Worm (Caenorhabditis elegans) whole organism, late embryonic: Measurements from ENCODE around the gene nhr-148.

Experiments used
- C38D4.7 ChIP-seq: fragments of 200-800 bp; sonication (Bioruptor generic); optimal IDR thresholded peaks from 2 replicates; lab custom pipeline; 2018; ENCODE audit warnings: mild to moderate bottlenecking, missing genetic modification characterization, moderate library complexity, missing compliant biosample characterization
- K09A11.1 ChIP-seq: sonication (generic microtip); optimal IDR thresholded peaks from 2 replicates; lab custom pipeline; 2017; ENCODE audit warnings: antibody characterized with exemption, mild to moderate bottlenecking, missing genetic modification characterization, missing compliant biosample characterization; ENCODE audit not compliant: insufficient read depth
- T23F11.4 ChIP-seq: fragments of 200-800 bp; sonication (Bioruptor generic); optimal IDR thresholded peaks from 2 replicates; lab custom pipeline; 2018; ENCODE audit warnings: mild to moderate bottlenecking, missing genetic modification characterization, missing compliant biosample characterization
- ahr-1 ChIP-seq: sonication (generic microtip); optimal IDR thresholded peaks from 2 replicates; lab custom pipeline; 2016; ENCODE audit warnings: missing genetic modification characterization, missing compliant biosample characterization
- ama-1 ChIP-seq: fragments of 150-350 bp; optimal IDR thresholded peaks from 2 replicates; lab custom pipeline; 2014
- ceh-18 ChIP-seq: sonication (generic microtip); optimal IDR thresholded peaks from 2 replicates; lab custom pipeline; 2016; ENCODE audit warnings: missing genetic modification characterization, missing compliant biosample characterization
- ceh-2 ChIP-seq: sonication (generic microtip); optimal IDR thresholded peaks from 2 replicates; lab custom pipeline; 2016; ENCODE audit warnings: missing genotype, missing genetic modification characterization, missing compliant biosample characterization
- ceh-22 ChIP-seq: sonication (generic microtip); optimal IDR thresholded peaks from 2 replicates; lab custom pipeline; 2017; ENCODE audit warnings: missing biosample characterization, missing genetic modification characterization
- ceh-24 ChIP-seq: sonication (generic microtip); optimal IDR thresholded peaks from 2 replicates; lab custom pipeline; 2016; ENCODE audit warnings: mild to moderate bottlenecking, missing genetic modification characterization, missing compliant biosample characterization
- ceh-30 ChIP-seq: fragments of 150-350 bp; optimal IDR thresholded peaks from 2 replicates; lab custom pipeline; 2014; ENCODE audit warnings: missing biosample characterization, missing genetic modification characterization
- ceh-31 ChIP-seq: sonication (generic microtip); optimal IDR thresholded peaks from 2 replicates; lab custom pipeline; 2016; ENCODE audit warnings: missing genetic modification characterization, missing compliant biosample characterization
- ceh-34 ChIP-seq: sonication (generic microtip); optimal IDR thresholded peaks from 2 replicates; lab custom pipeline; 2016; ENCODE audit warnings: mild to moderate bottlenecking, missing genetic modification characterization, missing compliant biosample characterization
- ceh-6 ChIP-seq: fragments of 200-800 bp; sonication (Bioruptor generic); optimal IDR thresholded peaks from 2 replicates; lab custom pipeline; 2018; ENCODE audit warnings: mild to moderate bottlenecking, missing genetic modification characterization, missing compliant biosample characterization
- che-1 ChIP-seq: sonication (generic microtip); optimal IDR thresholded peaks from 2 replicates; lab custom pipeline; 2016; ENCODE audit warnings: mild to moderate bottlenecking, missing genetic modification characterization, missing compliant biosample characterization
- elt-2 ChIP-seq: sonication (generic microtip); optimal IDR thresholded peaks from 2 replicates; lab custom pipeline; 2016; ENCODE audit warnings: missing genetic modification reagents, missing genetic modification characterization, missing compliant biosample characterization
- gmeb-2 ChIP-seq: sonication (generic microtip); optimal IDR thresholded peaks from 2 replicates; lab custom pipeline; 2016; ENCODE audit warnings: missing genetic modification characterization, inconsistent platforms, missing compliant biosample characterization
- hlh-13 ChIP-seq: fragments of 200-800 bp; sonication (Bioruptor generic); optimal IDR thresholded peaks from 2 replicates; lab custom pipeline; 2018; ENCODE audit warnings: mild to moderate bottlenecking, missing genetic modification characterization, missing compliant biosample characterization
- hlh-15 ChIP-seq: sonication (generic microtip); optimal IDR thresholded peaks from 2 replicates; lab custom pipeline; 2016; ENCODE audit warnings: missing genetic modification characterization, missing compliant biosample characterization
- hlh-30 ChIP-seq: sonication (generic microtip); optimal IDR thresholded peaks from 2 replicates; lab custom pipeline; 2017; ENCODE audit warnings: antibody characterized with exemption, missing genetic modification characterization, missing compliant biosample characterization; ENCODE audit not compliant: insufficient read depth
- hlh-6 ChIP-seq: sonication (generic microtip); optimal IDR thresholded peaks from 2 replicates; lab custom pipeline; 2016; ENCODE audit warnings: missing genotype, missing genetic modification characterization, missing compliant biosample characterization
- lim-6 ChIP-seq: sonication (generic microtip); optimal IDR thresholded peaks from 2 replicates; lab custom pipeline; 2016; ENCODE audit warnings: missing genetic modification characterization, missing compliant biosample characterization
- mec-3 ChIP-seq: sonication (generic microtip); optimal IDR thresholded peaks from 2 replicates; lab custom pipeline; 2016; ENCODE audit warnings: borderline replicate concordance, missing genetic modification characterization, missing compliant biosample characterization
- nfya-1 ChIP-seq: sonication (generic microtip); optimal IDR thresholded peaks from 2 replicates; lab custom pipeline; 2017; ENCODE audit warnings: missing genetic modification characterization, mild to moderate bottlenecking, missing compliant biosample characterization, antibody characterized with exemption, moderate library complexity
- npax-4 ChIP-seq: sonication (generic microtip); optimal IDR thresholded peaks from 2 replicates; lab custom pipeline; 2016; ENCODE audit warnings: missing genetic modification characterization, missing compliant biosample characterization
- odd-2 ChIP-seq: sonication (generic microtip); optimal IDR thresholded peaks from 2 replicates; lab custom pipeline; 2017; ENCODE audit warnings: antibody characterized with exemption, mild to moderate bottlenecking, missing genetic modification characterization, missing compliant biosample characterization
- pag-3 ChIP-seq: sonication (generic microtip); optimal IDR thresholded peaks from 2 replicates; lab custom pipeline; 2016; ENCODE audit warnings: missing compliant biosample characterization, missing genetic modification characterization, borderline replicate concordance
- pat-9 ChIP-seq: fragments of 200-800 bp; sonication (Bioruptor generic); optimal IDR thresholded peaks from 2 replicates; lab custom pipeline; 2018; ENCODE audit warnings: mild to moderate bottlenecking, missing genetic modification characterization, moderate library complexity, missing compliant biosample characterization
- pha-2 ChIP-seq: sonication (generic microtip); optimal IDR thresholded peaks from 2 replicates; lab custom pipeline; 2017; ENCODE audit warnings: mild to moderate bottlenecking, missing genetic modification characterization, missing compliant biosample characterization
- pros-1 ChIP-seq: fragments of 150-350 bp; optimal IDR thresholded peaks from 2 replicates; lab custom pipeline; 2014; ENCODE audit warnings: missing biosample characterization, missing genetic modification reagents, missing genetic modification characterization
- ref-2 ChIP-seq: sonication (generic microtip); optimal IDR thresholded peaks from 2 replicates; lab custom pipeline; 2016; ENCODE audit warnings: missing genetic modification characterization, missing compliant biosample characterization
- rnt-1 ChIP-seq: sonication (generic microtip); optimal IDR thresholded peaks from 2 replicates; lab custom pipeline; 2016; ENCODE audit warnings: missing genetic modification characterization, missing compliant biosample characterization
- tbx-2 ChIP-seq: sonication (generic microtip); optimal IDR thresholded peaks from 2 replicates; lab custom pipeline; 2016; ENCODE audit warnings: missing genetic modification characterization, missing compliant biosample characterization
- unc-42 ChIP-seq: sonication (generic microtip); optimal IDR thresholded peaks from 2 replicates; lab custom pipeline; 2016; ENCODE audit warnings: missing genotype, missing genetic modification characterization, missing compliant biosample characterization
- ztf-16 ChIP-seq: sonication (generic microtip); optimal IDR thresholded peaks from 2 replicates; lab custom pipeline; 2017; ENCODE audit warnings: missing genetic modification characterization, missing compliant biosample characterization

The nhr-148 gene

ce11 chrV:7313233-7313632, 28.7 kb upstream of the nhr-148 start, which contains the start of gene srx-6:
Gene srx-6, minus strand, starts transcription at chrV:7313333.
- no peak for TF ChIP-seq tbx-2 (tag; lab: Kevin White, UChicago)
- TF ChIP-seq che-1 (tag; lab: Kevin White, UChicago) = no peak
- TF ChIP-seq ceh-31 (tag; lab: Kevin White, UChicago) = no peak
- no peak for TF ChIP-seq ama-1 (lab: Kevin White, UChicago)
- no peak for TF ChIP-seq hlh-13 (GFP tag; lab: Kevin White, UChicago)
- no peak for TF ChIP-seq odd-2 (tag; lab: Kevin White, UChicago)
- no peak for TF ChIP-seq rnt-1 (tag; lab: Kevin White, UChicago)
- no peak for TF ChIP-seq elt-2 (tag; lab: Kevin White, UChicago)
- no peak for TF ChIP-seq ahr-1 (tag; lab: Kevin White, UChicago)
- no peak for TF ChIP-seq hlh-30 (tag; lab: Kevin White, UChicago)
- no peak for TF ChIP-seq nfya-1

- TF ChIP-seq ceh-2 = no peak
- TF ChIP-seq ceh-22 (tag; lab: Kevin White, UChicago) = no peak
- TF ChIP-seq npax-4 (tag; lab: Kevin White, UChicago) = no peak
- TF ChIP-seq hlh-6 = no peak
- TF ChIP-seq mec-3 (tag; lab: Kevin White, UChicago) = no peak
- TF ChIP-seq, all 69 proteins: peak for 0
These were observed 21.0 kb upstream of the nhr-148 start, which contains the start of gene lmd-4 for ce11 chrV:7320909-7321308. Gene lmd-4, minus strand, starts transcription at chrV:7321009.

- TF ChIP-seq pros-1 (tag; lab: Kevin White, UChicago) = no peak
- no peak for TF ChIP-seq C38D4.7 (GFP tag; lab: Kevin White, UChicago)
- no peak for TF ChIP-seq hlh-15 (tag; lab: Kevin White, UChicago)
- no peak for TF ChIP-seq ceh-24 (tag; lab: Kevin White, UChicago)
- TF ChIP-seq pat-9 (tag; lab: Kevin White, UChicago) = no peak
- no peak for TF ChIP-seq ceh-6 (GFP tag; lab: Kevin White, UChicago)
- no peak for TF ChIP-seq ref-2
- no peak for TF ChIP-seq lim-6 (tag; lab: Kevin White, UChicago)
- TF ChIP-seq che-1 (tag; lab: Kevin White, UChicago) = no peak
- TF ChIP-seq ceh-18 (tag; lab: Kevin White, UChicago) = no peak
- no peak for TF ChIP-seq hlh-6
- no peak for TF ChIP-seq unc-42 (tag; lab: Kevin White, UChicago)
- TF ChIP-seq ceh-30 = no peak
- no peak for TF ChIP-seq K09A11.1
- TF ChIP-seq pha-2 (tag; lab: Kevin White, UChicago) = no peak
These were observed 20.0 kb upstream of the nhr-148 start, which contains the start of gene F10G2.10 for ce11 chrV:7321915-7322314. Gene F10G2.10, plus strand, starts transcription at chrV:7322215.

ce11 chrV:7325285-7325684, 16.7 kb upstream of the nhr-148 start, which contains the start of gene srx-92:
Gene srx-92, minus strand, starts transcription at chrV:7325385.
- TF ChIP-seq T23F11.4 (no peak), ceh-34 (tag; lab: Kevin White, UChicago) (no peak), pag-3 (tag; lab: Kevin White, UChicago) (no peak), ceh-2 (no peak), C38D4.7 (GFP tag; lab: Kevin White, UChicago) (no peak), ceh-24 (tag; lab: Kevin White, UChicago) (no peak), gmeb-2 (no peak), nfya-1 (no peak)

- TF ChIP-seq ztf-16 (tag; lab: Kevin White, UChicago) = no peak
These were observed 15.0 kb upstream of the nhr-148 start, which contains the start of gene F10G2.4 for ce11 chrV:7326928-7327327. Gene F10G2.4, plus strand, starts transcription at chrV:7327228.
